Worm (Caenorhabditis elegans) whole organism, dauer: ENCODE results near the gene Y38H6C.13.
"Not testable (repeated sequence)": the region's sequence is repeated elsewhere in the genome, so short reads cannot be mapped to it uniquely, and the experiment has no call there.

Source experiments
- unc-62 ChIP-seq: sonication (generic microtip); optimal IDR thresholded peaks from 2 replicates; lab custom pipeline; 2017; ENCODE audit warnings: missing biosample characterization, missing genetic modification reagents, missing genetic modification characterization

The Y38H6C.13 gene

ce11 chrV:20564054-20564453 lies 36.5 kb downstream of the Y38H6C.13 start, which contains the start of gene F26F2.13:
Gene F26F2.13, plus strand, starts transcription at chrV:20564354.
- not testable (repeated sequence) for TF ChIP-seq unc-62 (GFP tag; lab: Kevin White, UChicago)

- TF ChIP-seq unc-62 (GFP tag; lab: Kevin White, UChicago), result no peak
Measured at ce11 chrV:20566454-20566853, 38.9 kb downstream of the Y38H6C.13 start, which contains the start of gene F26F2.3. Gene F26F2.3, minus strand, starts transcription at chrV:20566554.

- not testable (repeated sequence) for TF ChIP-seq unc-62 (GFP tag; lab: Kevin White, UChicago)
Measured at ce11 chrV:20568995-20569394, 41.4 kb downstream of the Y38H6C.13 start, which contains the start of gene F26F2.4. Gene F26F2.4, plus strand, starts transcription at chrV:20569295.

ce11 chrV:20573392-20573791 lies 45.8 kb downstream of the Y38H6C.13 start, which contains the start of gene F26F2.5:
Gene F26F2.5, plus strand, starts transcription at chrV:20573692.
- TF ChIP-seq unc-62 (GFP tag; lab: Kevin White, UChicago), result no peak

- no peak for TF ChIP-seq unc-62 (GFP tag; lab: Kevin White, UChicago)
Measured at ce11 chrV:20574314-20574713, 46.7 kb downstream of the Y38H6C.13 start, which contains the start of gene clec-263. Gene clec-263, plus strand, starts transcription at chrV:20574614.

- no peak for TF ChIP-seq unc-62 (GFP tag; lab: Kevin White, UChicago)
Measured at ce11 chrV:20574872-20575271, 47.3 kb downstream of the Y38H6C.13 start.
